Worm (Caenorhabditis elegans): ENCODE results near the gene dnc-4.

Gene dnc-4

DNA sequence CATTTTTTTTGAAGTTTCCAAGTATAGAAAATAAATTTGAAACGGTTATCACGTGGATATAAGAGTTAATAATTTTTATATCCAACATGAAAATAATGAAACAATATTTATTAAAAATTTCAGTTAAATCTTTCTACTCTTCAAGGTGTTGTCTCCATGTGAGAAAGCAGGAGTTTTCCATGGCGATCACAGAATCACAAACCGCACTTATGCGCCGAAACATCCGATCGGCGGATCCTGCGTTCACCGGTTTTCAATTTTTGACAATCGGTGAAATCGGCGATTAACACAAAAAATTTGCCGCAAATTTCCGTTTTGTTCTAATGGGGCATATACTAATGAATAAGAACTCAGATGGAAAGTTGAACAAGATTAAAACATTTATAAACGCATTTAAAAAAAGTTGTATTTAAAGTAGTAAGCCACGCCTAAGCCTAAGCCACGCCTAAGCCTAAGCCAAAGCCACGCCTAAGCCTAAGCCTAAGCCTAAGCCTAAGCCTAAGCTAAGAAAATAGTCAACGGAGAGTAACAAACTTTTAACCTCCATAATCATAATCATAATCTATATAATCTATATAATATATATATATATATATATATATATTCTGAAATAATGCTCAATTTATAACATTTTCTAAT lies 2.5 kb upstream of the dnc-4 start, which contains the start of gene C26B2.2:
Gene C26B2.2, minus strand, starts transcription at position 88 of the 639 bp plus-strand sequence.
- TF ChIP-seq elt-2 (tag; optimal IDR thresholded peaks at IDR 0.05) (no peak), pha-4 (tag; optimal IDR thresholded peaks at IDR 0.05) (no peak), fkh-2 (tag; optimal IDR thresholded peaks at IDR 0.05) (no peak), nhr-23 (tag; optimal IDR thresholded peaks at IDR 0.05) (no peak), hmg-11 (tag; optimal IDR thresholded peaks at IDR 0.05) (no peak), lin-39 (tag; optimal IDR thresholded peaks at IDR 0.05) (no peak), nfya-1 (tag; optimal IDR thresholded peaks at IDR 0.05; ENCODE audit: insufficient read depth) (no peak)

DNA sequence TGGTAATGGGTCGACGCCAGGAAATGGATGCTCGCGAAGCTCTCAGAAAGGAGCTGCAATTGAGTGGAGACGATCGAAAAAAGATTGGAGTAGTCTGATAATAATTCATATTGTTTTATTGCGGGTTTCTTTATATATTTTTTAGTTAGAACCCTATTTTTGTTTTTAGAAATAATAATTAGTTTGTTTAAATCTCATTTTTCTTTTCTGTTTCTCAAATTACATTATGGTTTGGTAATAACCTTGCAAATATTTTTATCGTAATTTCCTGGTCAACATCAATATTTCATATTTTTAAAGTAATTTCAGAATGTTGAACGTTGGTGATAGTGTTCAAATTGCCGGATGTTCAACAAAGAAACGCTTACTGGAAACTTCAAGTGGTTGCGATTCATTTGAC lies 2.9 kb downstream of the dnc-4 start, which contains the start of gene elpc-4:
Gene elpc-4, plus strand, starts transcription at position 301 of the 400 bp plus-strand sequence.
- no peak for TF ChIP-seq elt-3 (tag; optimal IDR thresholded peaks at IDR 0.05)
- no peak for TF ChIP-seq elt-1 (tag; optimal IDR thresholded peaks at IDR 0.05)
- TF ChIP-seq snpc-4 (tag; optimal IDR thresholded peaks at IDR 0.05) = no peak
- no peak for TF ChIP-seq egl-27 (tag; optimal IDR thresholded peaks at IDR 0.05)
- no peak for TF ChIP-seq eor-1 (tag; optimal IDR thresholded peaks at IDR 0.05)
- TF ChIP-seq nfya-1 (tag; optimal IDR thresholded peaks at IDR 0.05; ENCODE audit: insufficient read depth) = no peak
- TF ChIP-seq skn-1 (tag; optimal IDR thresholded peaks at IDR 0.05) = no peak
- no peak for TF ChIP-seq nhr-76 (tag; optimal IDR thresholded peaks at IDR 0.05)
- TF ChIP-seq zag-1 (tag; optimal IDR thresholded peaks at IDR 0.05) = no peak
- no peak for TF ChIP-seq nhr-28 (tag; optimal IDR thresholded peaks at IDR 0.05)
- no peak for TF ChIP-seq ceh-28 (tag; optimal IDR thresholded peaks at IDR 0.05)
- no peak for TF ChIP-seq nhr-12 (tag; optimal IDR thresholded peaks at IDR 0.05)
- no peak for TF ChIP-seq nhr-23 (tag; optimal IDR thresholded peaks at IDR 0.05)
- TF ChIP-seq R02D3.7 (tag; optimal IDR thresholded peaks at IDR 0.05) = no peak
- no peak for TF ChIP-seq aly-2 (tag; optimal IDR thresholded peaks at IDR 0.05)
- TF ChIP-seq mdl-1 (tag; optimal IDR thresholded peaks at IDR 0.05) = no peak
- TF ChIP-seq unc-62 (GFP tag; optimal IDR thresholded peaks at IDR 0.05) = no peak
- TF ChIP-seq nhr-11 (tag; optimal IDR thresholded peaks at IDR 0.05) = no peak
- TF ChIP-seq lin-15B (tag; optimal IDR thresholded peaks at IDR 0.05) = no peak

DNA sequence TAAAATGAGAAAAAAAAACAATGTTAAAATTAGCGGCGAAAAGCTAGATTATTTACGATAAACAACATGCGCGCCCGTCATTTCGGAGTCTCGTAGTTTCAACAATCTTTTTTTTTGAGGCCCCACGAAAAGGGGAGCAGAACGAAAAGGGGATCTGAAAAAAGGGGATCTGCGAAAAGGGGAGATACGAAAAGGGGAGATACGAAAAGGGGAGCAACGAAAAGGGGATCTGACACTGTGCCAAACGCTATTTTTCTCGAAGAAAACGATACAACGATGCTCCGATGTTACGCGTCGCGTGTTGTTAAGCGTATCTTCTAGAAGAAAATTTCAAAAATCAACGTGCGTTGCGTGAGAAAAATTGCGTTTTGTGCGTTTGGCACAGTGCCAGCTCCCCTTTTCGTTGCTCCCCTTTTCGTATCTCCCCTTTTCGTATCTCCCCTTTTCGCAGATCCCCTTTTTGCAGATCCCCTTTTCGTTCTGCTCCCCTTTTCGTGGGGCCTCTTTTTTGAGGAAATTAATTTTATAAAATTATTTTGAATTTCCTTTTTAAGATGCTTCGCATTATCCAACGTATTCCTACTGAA lies 3.8 kb downstream of the dnc-4 start, which contains the start of gene C26B2.7:
Gene C26B2.7, plus strand, starts transcription at position 549 of the 587 bp plus-strand sequence.
- peak; percentile 36 for TF ChIP-seq ceh-82 (tag; optimal IDR thresholded peaks at IDR 0.05)
- peak; percentile 20 for TF ChIP-seq snpc-4 (tag; optimal IDR thresholded peaks at IDR 0.05)
- TF ChIP-seq R02D3.7 (tag; optimal IDR thresholded peaks at IDR 0.05) = peak; percentile 87
- peak; percentile 31 for TF ChIP-seq elt-2 (tag; optimal IDR thresholded peaks at IDR 0.05)
- TF ChIP-seq jun-1 (tag; optimal IDR thresholded peaks at IDR 0.05) = peak; percentile 29
- peak; percentile 37 for TF ChIP-seq hmg-11 (tag; optimal IDR thresholded peaks at IDR 0.05)
- peak; percentile 55 for TF ChIP-seq nfya-1 (tag; optimal IDR thresholded peaks at IDR 0.05; ENCODE audit: insufficient read depth)
- peak; percentile 19 for TF ChIP-seq nhr-23 (tag; optimal IDR thresholded peaks at IDR 0.05)
- peak; percentile 52 for TF ChIP-seq lin-15B (tag; optimal IDR thresholded peaks at IDR 0.05)
- TF ChIP-seq lsy-12 (tag; optimal IDR thresholded peaks at IDR 0.05) = peak; percentile 44
- peak; percentile 74 for TF ChIP-seq pha-4 (tag; optimal IDR thresholded peaks at IDR 0.05)
- peak; percentile 80 for TF ChIP-seq nhr-43 (tag; optimal IDR thresholded peaks at IDR 0.05; ENCODE audit: poor library complexity, severe bottlenecking)

DNA sequence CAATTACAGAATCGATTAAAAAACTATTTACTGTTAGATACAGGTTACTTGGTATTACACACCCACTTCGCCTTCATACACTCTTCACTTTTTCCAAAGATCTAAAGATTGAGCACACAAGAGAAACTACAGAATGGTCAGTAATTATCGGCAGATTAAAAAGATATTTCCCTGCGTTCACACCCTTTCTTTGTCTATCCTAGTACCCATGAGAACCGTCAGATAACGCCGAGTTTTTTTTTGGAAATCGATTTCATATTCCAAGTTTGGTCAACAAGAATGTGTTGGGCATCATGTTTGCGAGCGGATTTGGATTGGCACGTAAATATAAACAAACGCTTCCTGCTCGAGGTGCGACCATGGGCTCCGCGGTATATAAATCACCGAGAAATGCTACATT lies 5.8 kb downstream of the dnc-4 start, which contains the start of gene C26B2.8:
Gene C26B2.8, plus strand, starts transcription at position 301 of the 400 bp plus-strand sequence.
- TF ChIP-seq nhr-12 (tag; optimal IDR thresholded peaks at IDR 0.05) = no peak
- TF ChIP-seq ceh-16 (tag; optimal IDR thresholded peaks at IDR 0.05) = no peak
- TF ChIP-seq elt-3 (tag; optimal IDR thresholded peaks at IDR 0.05) = no peak
- TF ChIP-seq aly-2 (tag; optimal IDR thresholded peaks at IDR 0.05) = no peak
- no peak for TF ChIP-seq ama-1 (optimal IDR thresholded peaks at IDR 0.05)
- no peak for TF ChIP-seq lsy-12 (tag; optimal IDR thresholded peaks at IDR 0.05)
- TF ChIP-seq nhr-25 (tag; optimal IDR thresholded peaks at IDR 0.05) = no peak
- no peak for TF ChIP-seq nhr-67 (tag; optimal IDR thresholded peaks at IDR 0.05)
- no peak for TF ChIP-seq unc-62 (GFP tag; optimal IDR thresholded peaks at IDR 0.05)
- TF ChIP-seq fos-1 (tag; optimal IDR thresholded peaks at IDR 0.05) = no peak
- TF ChIP-seq snpc-4 (tag; optimal IDR thresholded peaks at IDR 0.05) = no peak
- no peak for TF ChIP-seq skn-1 (tag; optimal IDR thresholded peaks at IDR 0.05)
- TF ChIP-seq unc-39 (tag; optimal IDR thresholded peaks at IDR 0.05) = no peak
- TF ChIP-seq elt-2 (tag; optimal IDR thresholded peaks at IDR 0.05) = no peak
- TF ChIP-seq tbx-2 (tag; optimal IDR thresholded peaks at IDR 0.05) = no peak

Data from whole organism, L3 larva.